Fruit fly (Drosophila melanogaster) whole organism, embryonic: ENCODE results near the gene Tbc1d22.

Experiments used
- Ada2b ChIP-seq: fragments of 200-800 bp; sonication (Bioruptor generic); IDR thresholded peaks from 2 replicates; pipeline ENCODE4 v1.3.6; 2022; ENCODE audit warnings: missing biosample characterization, missing genetic modification characterization
- Atf-2 ChIP-seq: fragments of 200-800 bp; sonication (Bioruptor generic); optimal IDR thresholded peaks from 2 replicates; lab custom pipeline; 2016; ENCODE audit warnings: missing biosample characterization, missing genetic modification characterization
- Bdp1 ChIP-seq: fragments of 200-800 bp; sonication (Bioruptor generic); optimal IDR thresholded peaks from 3 replicates; lab custom pipeline; 2016; ENCODE audit warnings: missing biosample characterization, missing genetic modification characterization
- BtbVII ChIP-seq: fragments of 200-800 bp; sonication (Bioruptor generic); optimal IDR thresholded peaks from 3 replicates; lab custom pipeline; 2017; ENCODE audit warnings: missing biosample characterization, mild to moderate bottlenecking, missing genetic modification characterization
- CG11085 ChIP-seq: fragments of 200-800 bp; sonication (Bioruptor generic); IDR thresholded peaks from 2 replicates; pipeline ENCODE4 v1.3.6; 2022; ENCODE audit warnings: missing biosample characterization, missing genetic modification characterization
- CG11504 ChIP-seq: fragments of 200-800 bp; sonication (Bioruptor generic); optimal IDR thresholded peaks from 3 replicates; lab custom pipeline; 2019; ENCODE audit warnings: missing biosample characterization, mild to moderate bottlenecking, missing genetic modification characterization, moderate library complexity
- CG11695 ChIP-seq: fragments of 200-800 bp; sonication (Bioruptor generic); IDR thresholded peaks from 3 replicates; pipeline ENCODE4 v1.3.6; 2022; ENCODE audit warnings: missing biosample characterization, missing genetic modification characterization
- CG13296 ChIP-seq: fragments of 200-800 bp; sonication (Bioruptor generic); optimal IDR thresholded peaks from 3 replicates; lab custom pipeline; 2018; ENCODE audit warnings: missing biosample characterization, mild to moderate bottlenecking, missing genetic modification characterization
- CG13775 ChIP-seq: fragments of 200-800 bp; sonication (Bioruptor generic); optimal IDR thresholded peaks from 3 replicates; lab custom pipeline; 2017; ENCODE audit warnings: missing biosample characterization, mild to moderate bottlenecking, missing genetic modification characterization
- CG14014 ChIP-seq: fragments of 200-800 bp; sonication (Bioruptor generic); IDR thresholded peaks from 2 replicates; pipeline ENCODE4 v1.3.6; 2022; ENCODE audit warnings: missing biosample characterization, missing genetic modification characterization
- CG14441 ChIP-seq: fragments of 200-800 bp; sonication (Bioruptor generic); IDR thresholded peaks from 2 replicates; pipeline ENCODE4 v1.3.6; 2022; ENCODE audit warnings: missing biosample characterization, missing genetic modification characterization
- CG15269 ChIP-seq: fragments of 200-800 bp; sonication (Bioruptor generic); optimal IDR thresholded peaks from 2 replicates; lab custom pipeline; 2018; ENCODE audit warnings: missing biosample characterization, mild to moderate bottlenecking, missing genetic modification characterization, moderate library complexity
- CG16813 ChIP-seq: fragments of 200-800 bp; sonication (Bioruptor generic); IDR thresholded peaks from 3 replicates; pipeline ENCODE4 v1.3.6; 2022; ENCODE audit warnings: missing biosample characterization, missing genetic modification characterization; ENCODE audit not compliant: partially characterized antibody
- CG17359 ChIP-seq: fragments of 200-800 bp; sonication (Bioruptor generic); optimal IDR thresholded peaks from 3 replicates; lab custom pipeline; 2018; ENCODE audit warnings: missing biosample characterization, mild to moderate bottlenecking, missing genetic modification characterization, moderate library complexity
- CG17802 ChIP-seq: fragments of 200-800 bp; sonication (Bioruptor generic); optimal IDR thresholded peaks from 2 replicates; lab custom pipeline; 2018; ENCODE audit warnings: missing biosample characterization, mild to moderate bottlenecking, missing genetic modification characterization, moderate library complexity
- CG17829 ChIP-seq: fragments of 200-800 bp; optimal IDR thresholded peaks from 2 replicates; lab custom pipeline; 2019; ENCODE audit warnings: missing biosample characterization, mild to moderate bottlenecking, missing genetic modification characterization, moderate library complexity
- CG18599 ChIP-seq: fragments of 200-800 bp; sonication (Bioruptor generic); optimal IDR thresholded peaks from 3 replicates; lab custom pipeline; 2017; ENCODE audit warnings: missing biosample characterization, missing genetic modification characterization, mild to moderate bottlenecking, moderate library complexity, missing genetic modification reagents
- CG4328 ChIP-seq: fragments of 200-800 bp; sonication (Bioruptor generic); optimal IDR thresholded peaks from 3 replicates; lab custom pipeline; 2017; ENCODE audit warnings: missing biosample characterization, missing genetic modification reagents, missing genetic modification characterization
- CG6765 ChIP-seq: fragments of 200-800 bp; sonication (Bioruptor generic); optimal IDR thresholded peaks from 3 replicates; lab custom pipeline; 2017; ENCODE audit warnings: missing biosample characterization, mild to moderate bottlenecking, missing genetic modification characterization
- CG7928 ChIP-seq: fragments of 200-800 bp; sonication (Bioruptor generic); optimal IDR thresholded peaks from 2 replicates; lab custom pipeline; 2017; ENCODE audit warnings: missing biosample characterization, mild to moderate bottlenecking, missing genetic modification characterization
- CG8478 ChIP-seq: fragments of >200 bp; optimal IDR thresholded peaks from 2 replicates; lab custom pipeline; 2018
- CHES-1-like ChIP-seq: fragments of 200-800 bp; sonication (Bioruptor generic); optimal IDR thresholded peaks from 2 replicates; lab custom pipeline; 2016; ENCODE audit warnings: missing biosample characterization, missing genetic modification characterization
- Dip2 ChIP-seq: fragments of 200-800 bp; sonication (Bioruptor generic); IDR thresholded peaks from 2 replicates; pipeline ENCODE4 v1.3.6; 2022; ENCODE audit warnings: missing biosample characterization, missing genetic modification characterization
- Dref ChIP-seq: fragments of 200-800 bp; sonication (Bioruptor generic); IDR thresholded peaks from 2 replicates; pipeline ENCODE4 v1.3.6; 2022; ENCODE audit warnings: missing biosample characterization, missing genetic modification characterization
- Fer2 ChIP-seq: fragments of 200-800 bp; sonication (Bioruptor generic); optimal IDR thresholded peaks from 2 replicates; lab custom pipeline; 2018; ENCODE audit warnings: missing biosample characterization, mild to moderate bottlenecking, missing genetic modification characterization, moderate library complexity
- GATAe ChIP-seq: fragments of 200-800 bp; sonication (Bioruptor generic); conservative IDR thresholded peaks from 2 replicates; pipeline ENCODE4 v1.3.6; 2022; ENCODE audit warnings: missing biosample characterization, missing genetic modification characterization
- HmgD ChIP-seq: fragments of 200-800 bp; sonication (Bioruptor generic); optimal IDR thresholded peaks from 3 replicates; lab custom pipeline; 2016; ENCODE audit warnings: missing biosample characterization, missing genetic modification characterization
- Mrtf ChIP-seq: fragments of 200-800 bp; sonication (Bioruptor generic); IDR thresholded peaks from 3 replicates; pipeline ENCODE4 v1.3.6; 2022; ENCODE audit warnings: missing biosample characterization, missing genetic modification characterization
- Myb ChIP-seq: fragments of 200-800 bp; sonication (Bioruptor generic); optimal IDR thresholded peaks from 2 replicates; lab custom pipeline; 2016; ENCODE audit warnings: missing biosample characterization, missing genetic modification characterization
- Neu2 ChIP-seq: fragments of 200-800 bp; sonication (Bioruptor generic); optimal IDR thresholded peaks from 3 replicates; lab custom pipeline; 2016; ENCODE audit warnings: missing biosample characterization, missing genetic modification characterization, borderline replicate concordance
- Nf-YB ChIP-seq: fragments of 200-800 bp; sonication (Bioruptor generic); optimal IDR thresholded peaks from 3 replicates; lab custom pipeline; 2019; ENCODE audit warnings: missing biosample characterization, mild to moderate bottlenecking, missing genetic modification characterization, moderate library complexity
- Optix ChIP-seq: fragments of 200-800 bp; sonication (Bioruptor generic); IDR thresholded peaks from 3 replicates; pipeline ENCODE4 v1.3.6; 2022; ENCODE audit warnings: missing biosample characterization, missing genetic modification characterization
- Pdp1 ChIP-seq, 2 experiments: fragments of 200-800 bp; sonication (Bioruptor generic); optimal IDR thresholded peaks; 3 replicates each; lab custom pipeline; 2016; ENCODE audit warnings: missing biosample characterization in 2 of 2, missing genetic modification characterization in 2 of 2, mild to moderate bottlenecking in 1 of 2, moderate library complexity in 1 of 2
- Sox100B ChIP-seq: fragments of 200-800 bp; sonication (Bioruptor generic); optimal IDR thresholded peaks from 3 replicates; lab custom pipeline; 2018; ENCODE audit warnings: missing biosample characterization, mild to moderate bottlenecking, missing genetic modification characterization
- chinmo ChIP-seq: fragments of 200-800 bp; sonication (Bioruptor generic); IDR thresholded peaks from 4 replicates; pipeline ENCODE4 v1.3.6; 2022; ENCODE audit warnings: missing biosample characterization, missing genetic modification characterization; ENCODE audit not compliant: partially characterized antibody
- da ChIP-seq: fragments of 200-800 bp; sonication (Bioruptor generic); optimal IDR thresholded peaks from 2 replicates; lab custom pipeline; 2016; ENCODE audit warnings: missing biosample characterization, missing genetic modification characterization
- eyg ChIP-seq: fragments of 200-800 bp; sonication (Bioruptor generic); optimal IDR thresholded peaks from 3 replicates; lab custom pipeline; 2016; ENCODE audit warnings: missing biosample characterization, missing genetic modification characterization
- hb ChIP-seq: fragments of 200-800 bp; sonication (Bioruptor generic); IDR thresholded peaks from 3 replicates; pipeline ENCODE4 v1.3.6; 2022; ENCODE audit warnings: missing biosample characterization, missing genetic modification characterization; ENCODE audit not compliant: partially characterized antibody
- mld ChIP-seq: fragments of 200-800 bp; sonication (Bioruptor generic); IDR thresholded peaks from 3 replicates; pipeline ENCODE4 v1.3.6; 2022; ENCODE audit warnings: missing biosample characterization, missing genetic modification characterization; ENCODE audit not compliant: partially characterized antibody
- odd ChIP-seq: fragments of 200-800 bp; sonication (Bioruptor generic); optimal IDR thresholded peaks from 2 replicates; lab custom pipeline; 2017; ENCODE audit warnings: missing biosample characterization, mild to moderate bottlenecking, missing genetic modification characterization
- pita ChIP-seq: fragments of 200-800 bp; sonication (Bioruptor generic); optimal IDR thresholded peaks from 2 replicates; lab custom pipeline; 2017; ENCODE audit warnings: missing biosample characterization, mild to moderate bottlenecking, missing genetic modification characterization
- repo ChIP-seq: fragments of 200-800 bp; sonication (Bioruptor generic); optimal IDR thresholded peaks from 2 replicates; lab custom pipeline; 2016; ENCODE audit warnings: missing biosample characterization, missing genetic modification characterization
- schlank ChIP-seq: fragments of 200-800 bp; sonication (Bioruptor generic); optimal IDR thresholded peaks from 2 replicates; lab custom pipeline; 2018; ENCODE audit warnings: missing biosample characterization, mild to moderate bottlenecking, missing genetic modification characterization
- sens ChIP-seq: fragments of 200-800 bp; sonication (Bioruptor generic); peaks from one replicate; lab custom pipeline; 2016; ENCODE audit warnings: missing biosample characterization, missing genetic modification characterization
- slp2 ChIP-seq: fragments of 200-800 bp; sonication (Bioruptor generic); optimal IDR thresholded peaks from 2 replicates; lab custom pipeline; 2016; ENCODE audit warnings: missing biosample characterization, missing genetic modification characterization
- sna ChIP-seq: fragments of 200-800 bp; sonication (Bioruptor generic); IDR thresholded peaks from 2 replicates; pipeline ENCODE4 v1.3.6; 2022; ENCODE audit warnings: missing biosample characterization, missing genetic modification characterization; ENCODE audit not compliant: partially characterized antibody
- ssp ChIP-seq: fragments of 200-800 bp; sonication (Bioruptor generic); IDR thresholded peaks from 2 replicates; pipeline ENCODE4 v1.3.6; 2022; ENCODE audit warnings: missing biosample characterization, missing genetic modification characterization
- unpg ChIP-seq: fragments of 200-800 bp; sonication (Bioruptor generic); optimal IDR thresholded peaks from 3 replicates; lab custom pipeline; 2018; ENCODE audit warnings: missing biosample characterization, mild to moderate bottlenecking, missing genetic modification characterization, moderate library complexity
- usp ChIP-seq: fragments of >200 bp; optimal IDR thresholded peaks from 2 replicates; lab custom pipeline; 2017; ENCODE audit warnings: missing biosample characterization, missing genetic modification characterization
- vnd ChIP-seq: fragments of 200-800 bp; sonication (Bioruptor generic); IDR thresholded peaks from 3 replicates; pipeline ENCODE4 v1.3.6; 2022; ENCODE audit warnings: missing biosample characterization, missing genetic modification characterization; ENCODE audit not compliant: partially characterized antibody
- wdn ChIP-seq: fragments of 200-800 bp; sonication (Bioruptor generic); IDR thresholded peaks from 2 replicates; pipeline ENCODE4 v1.3.6; 2022; ENCODE audit warnings: missing biosample characterization, missing genetic modification characterization

The Tbc1d22 gene

dm6 chr3R:21140458-21140857, 38.5 kb downstream of the Tbc1d22 start, which contains the start of gene SNF4Agamma (continued):
- TF ChIP-seq CG11695 (GFP tag; lab: Robert Waterston, UW) (no peak), pita (GFP tag; lab: Kevin White, UChicago) (no peak), HmgD (no peak), eyg (no peak), CG17802 (tag; lab: Kevin White, UChicago) (no peak), Neu2 (GFP tag; lab: Kevin White, UChicago) (no peak), CG11085 (GFP tag; lab: Robert Waterston, UW) (no peak), CG4328 (GFP tag; lab: Kevin White, UChicago) (no peak), Dref (GFP tag; lab: Robert Waterston, UW) (peak; percentile 63), CG13775 (no peak), CG18599 (GFP tag; lab: Kevin White, UChicago) (no peak), vnd (GFP tag; lab: Robert Waterston, UW) (peak; percentile 78), sna (peak; percentile 82), Pdp1 (GFP tag; optimal IDR thresholded peaks at IDR 0.05; lab: Kevin White, UChicago) (peak in 1 of 2 experiments; percentile 24), CG8478 (lab: Kevin White, UChicago) (no peak), Nf-YB (no peak), Sox100B (GFP tag; lab: Kevin White, UChicago) (no peak), Fer2 (tag; lab: Kevin White, UChicago) (no peak), CG17829 (tag; lab: Kevin White, UChicago) (peak; percentile 58), CG16813 (peak; percentile 77), Dip2 (GFP tag; lab: Robert Waterston, UW) (no peak), wdn (no peak), BtbVII (GFP tag; lab: Kevin White, UChicago) (no peak), usp (GFP tag; lab: Kevin White, UChicago) (no peak), CG14441 (GFP tag; lab: Robert Waterston, UW) (no peak), unpg (GFP tag; lab: Kevin White, UChicago) (no peak), ssp (GFP tag; lab: Robert Waterston, UW) (no peak), CG15269 (no peak), CG6765 (GFP tag; lab: Kevin White, UChicago) (no peak), hb (peak; percentile 51; the same call in 2 of the 3 replicates), Optix (no peak), slp2 (GFP tag; lab: Kevin White, UChicago) (no peak), CG17359 (tag; lab: Kevin White, UChicago) (no peak), da (GFP tag; lab: Kevin White, UChicago) (no peak), chinmo (GFP tag; lab: Robert Waterston, UW) (0 out of 4 replicates have a peak, but pooled peaks have one; percentile 66), CG11504 (no peak), repo (GFP tag; lab: Kevin White, UChicago) (no peak), schlank (tag; lab: Kevin White, UChicago) (no peak), Ada2b (no peak), CG13296 (no peak), CG7928 (no peak), odd (GFP tag; lab: Kevin White, UChicago) (no peak), Atf-2 (no peak), Bdp1 (GFP tag; lab: Kevin White, UChicago) (no peak), CG14014 (GFP tag; lab: Robert Waterston, UW) (no peak), Mrtf (GFP tag; lab: Robert Waterston, UW) (no peak), CHES-1-like (GFP tag; lab: Kevin White, UChicago) (peak; percentile 5), Myb (GFP tag; lab: Kevin White, UChicago) (peak; percentile 80), sens (GFP tag; lab: Kevin White, UChicago) (peak; percentile 90), mld (peak; percentile 41; the same call in 1 of the 3 replicates), GATAe (GFP tag; lab: Robert Waterston, UW) (0 out of 2 replicates have a peak, but pooled peaks have one; percentile 31)
